Fruit fly (Drosophila melanogaster): ENCODE measurements around the gene nej.

DNA sequence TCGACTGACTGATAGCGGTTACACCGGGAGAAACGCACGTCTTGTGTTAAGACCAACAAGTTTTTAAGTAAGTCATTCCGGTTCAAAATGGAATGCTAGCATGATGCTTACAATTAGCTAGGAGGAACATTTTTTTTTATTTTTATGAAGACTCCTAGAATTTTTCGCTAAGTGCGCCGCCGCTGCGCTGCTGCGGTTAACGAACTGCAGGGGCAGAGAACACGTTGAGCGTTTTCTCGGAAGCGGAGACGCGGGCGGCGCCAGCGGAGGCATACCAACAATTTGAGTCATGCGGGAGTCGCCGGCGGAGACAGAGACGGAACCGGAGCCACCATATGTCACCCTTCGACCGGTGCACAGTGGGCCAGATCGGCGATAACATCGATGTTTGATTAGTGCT, 40.8 kb downstream of the nej start:
- TF ChIP-seq fd96Ca (GFP tag; IDR thresholded peaks at IDR 0.05), result peak; percentile 99
- peak; percentile 97 for TF ChIP-seq CG14655 (GFP tag; optimal IDR thresholded peaks at IDR 0.05)
- TF ChIP-seq CG13204 (GFP tag; optimal IDR thresholded peaks at IDR 0.05), result peak; percentile 97
- peak; percentile 99 for TF ChIP-seq CG4496 (GFP tag; IDR thresholded peaks at IDR 0.05)
- TF ChIP-seq CG34367 (tag; optimal IDR thresholded peaks at IDR 0.05), result peak; percentile 93
- peak; percentile 97 for TF ChIP-seq CG12605 (GFP tag; IDR thresholded peaks at IDR 0.05)
- peak; percentile 99 for TF ChIP-seq Snoo (tag; optimal IDR thresholded peaks at IDR 0.05)
- TF ChIP-seq D1 (tag; optimal IDR thresholded peaks at IDR 0.05), result no peak
- peak; percentile 100 for TF ChIP-seq EcR (GFP tag; optimal IDR thresholded peaks at IDR 0.05)
- TF ChIP-seq CG32121 (GFP tag; IDR thresholded peaks at IDR 0.05), result peak; percentile 98
